Fruit fly (Drosophila melanogaster) whole organism, embryonic: ENCODE data around the gene Grl36a.

Source experiments
- Adf1 ChIP-seq: fragments of 200-800 bp; sonication (Bioruptor generic); IDR thresholded peaks from 2 replicates; pipeline ENCODE4 v1.3.6; 2022; ENCODE audit warnings: missing biosample characterization, missing genetic modification characterization
- CG10979 ChIP-seq: fragments of 200-800 bp; sonication (Bioruptor generic); optimal IDR thresholded peaks from 2 replicates; lab custom pipeline; 2018; ENCODE audit warnings: missing biosample characterization, mild to moderate bottlenecking, missing genetic modification characterization, moderate library complexity
- CG13424 ChIP-seq: fragments of 200-800 bp; sonication (Bioruptor generic); optimal IDR thresholded peaks from 2 replicates; lab custom pipeline; 2019; ENCODE audit warnings: missing biosample characterization, mild to moderate bottlenecking, missing genetic modification characterization, moderate library complexity
- CG14710 ChIP-seq: fragments of 200-800 bp; sonication (Bioruptor generic); optimal IDR thresholded peaks from 3 replicates; lab custom pipeline; 2019; ENCODE audit warnings: missing biosample characterization, mild to moderate bottlenecking, missing genetic modification characterization, moderate library complexity
- CG15514 ChIP-seq: fragments of 200-800 bp; sonication (Bioruptor generic); optimal IDR thresholded peaks from 3 replicates; lab custom pipeline; 2017; ENCODE audit warnings: missing biosample characterization, missing genetic modification characterization, mild to moderate bottlenecking, moderate library complexity, missing genetic modification reagents
- CG15696 ChIP-seq: fragments of 200-800 bp; sonication (Bioruptor generic); optimal IDR thresholded peaks from 2 replicates; lab custom pipeline; 2019; ENCODE audit warnings: missing biosample characterization, mild to moderate bottlenecking, missing genetic modification characterization, moderate library complexity
- CG18262 ChIP-seq: fragments of 200-800 bp; optimal IDR thresholded peaks from 3 replicates; lab custom pipeline; 2019; ENCODE audit warnings: missing biosample characterization, mild to moderate bottlenecking, missing genetic modification characterization, moderate library complexity
- CG3065 ChIP-seq: fragments of 200-800 bp; sonication (Bioruptor generic); optimal IDR thresholded peaks from 2 replicates; lab custom pipeline; 2016; ENCODE audit warnings: missing biosample characterization, missing genetic modification characterization
- CG31441 ChIP-seq: fragments of 200-800 bp; sonication (Bioruptor generic); IDR thresholded peaks from 2 replicates; pipeline ENCODE4 v1.3.6; 2022; ENCODE audit warnings: missing biosample characterization, missing genetic modification characterization
- CG32772 ChIP-seq: fragments of 200-800 bp; sonication (Bioruptor generic); IDR thresholded peaks from 2 replicates; pipeline ENCODE4 v1.3.6; 2022; ENCODE audit warnings: missing biosample characterization, missing genetic modification characterization
- CG3407 ChIP-seq: fragments of 200-800 bp; sonication (Bioruptor generic); optimal IDR thresholded peaks from 2 replicates; lab custom pipeline; 2018; ENCODE audit warnings: missing biosample characterization, mild to moderate bottlenecking, missing genetic modification characterization
- CG3838 ChIP-seq: fragments of 200-800 bp; sonication (Bioruptor generic); optimal IDR thresholded peaks from 3 replicates; lab custom pipeline; 2016; ENCODE audit warnings: missing biosample characterization, missing genetic modification characterization
- CG3847 ChIP-seq: fragments of 200-800 bp; sonication (Bioruptor generic); IDR thresholded peaks from 2 replicates; pipeline ENCODE4 v1.3.6; 2022; ENCODE audit warnings: missing biosample characterization, missing genetic modification characterization
- CG42726 ChIP-seq: fragments of 200-800 bp; sonication (Bioruptor generic); IDR thresholded peaks from 2 replicates; pipeline ENCODE4 v1.3.6; 2022; ENCODE audit warnings: missing biosample characterization, missing genetic modification characterization; ENCODE audit not compliant: partially characterized antibody
- CG4424 ChIP-seq: fragments of 200-800 bp; sonication (Bioruptor generic); optimal IDR thresholded peaks from 3 replicates; lab custom pipeline; 2016; ENCODE audit warnings: missing biosample characterization, missing genetic modification characterization
- CG5245 ChIP-seq: fragments of 200-800 bp; sonication (Bioruptor generic); optimal IDR thresholded peaks from 3 replicates; lab custom pipeline; 2016; ENCODE audit warnings: missing biosample characterization, missing genetic modification characterization
- CG6689 ChIP-seq: fragments of 200-800 bp; sonication (Bioruptor generic); IDR thresholded peaks from 2 replicates; pipeline ENCODE4 v1.3.6; 2022; ENCODE audit warnings: missing biosample characterization, missing genetic modification characterization
- CG7745 ChIP-seq: fragments of 200-800 bp; sonication (Bioruptor generic); optimal IDR thresholded peaks from 2 replicates; lab custom pipeline; 2018; ENCODE audit warnings: missing biosample characterization, mild to moderate bottlenecking, missing genetic modification characterization, moderate library complexity
- CG8281 ChIP-seq: fragments of 200-800 bp; sonication (Bioruptor generic); optimal IDR thresholded peaks from 2 replicates; lab custom pipeline; 2018; ENCODE audit warnings: missing biosample characterization, mild to moderate bottlenecking, missing genetic modification characterization, moderate library complexity
- CG9215 ChIP-seq: fragments of 200-800 bp; sonication (Bioruptor generic); IDR thresholded peaks from 2 replicates; pipeline ENCODE4 v1.3.6; 2022; ENCODE audit warnings: missing biosample characterization, missing genetic modification characterization
- CHES-1-like ChIP-seq: fragments of 200-800 bp; sonication (Bioruptor generic); optimal IDR thresholded peaks from 2 replicates; lab custom pipeline; 2016; ENCODE audit warnings: missing biosample characterization, missing genetic modification characterization
- D19A ChIP-seq: fragments of 200-800 bp; optimal IDR thresholded peaks from 3 replicates; lab custom pipeline; 2019; ENCODE audit warnings: missing biosample characterization, mild to moderate bottlenecking, missing genetic modification characterization, moderate library complexity
- ERR ChIP-seq: fragments of 200-800 bp; sonication (Bioruptor generic); optimal IDR thresholded peaks from 2 replicates; lab custom pipeline; 2016; ENCODE audit warnings: missing biosample characterization, missing genetic modification characterization
- Eip74EF ChIP-seq, 2 experiments: fragments of 200-800 bp in 1 of 2; fragments of >200 bp in 1 of 2; sonication (Bioruptor generic) in 1 of 2; optimal IDR thresholded peaks; 2 replicates each; lab custom pipeline; 2017 to 2019; ENCODE audit warnings: missing biosample characterization in 2 of 2, missing genetic modification characterization in 2 of 2, mild to moderate bottlenecking in 1 of 2, moderate library complexity in 1 of 2
- Lim3 ChIP-seq: fragments of 200-800 bp; sonication (Bioruptor generic); IDR thresholded peaks from 2 replicates; pipeline ENCODE4 v1.3.6; 2022; ENCODE audit warnings: missing biosample characterization, missing genetic modification characterization
- Oli ChIP-seq: fragments of 200-800 bp; sonication (Bioruptor generic); optimal IDR thresholded peaks from 2 replicates; lab custom pipeline; 2018; ENCODE audit warnings: missing biosample characterization, mild to moderate bottlenecking, missing genetic modification characterization, moderate library complexity
- PHDP ChIP-seq: fragments of 200-800 bp; sonication (Bioruptor generic); optimal IDR thresholded peaks from 3 replicates; lab custom pipeline; 2018; ENCODE audit warnings: missing biosample characterization, mild to moderate bottlenecking, missing genetic modification characterization, moderate library complexity
- Ssrp ChIP-seq: fragments of 200-800 bp; sonication (Bioruptor generic); optimal IDR thresholded peaks from 2 replicates; lab custom pipeline; 2018; ENCODE audit warnings: missing biosample characterization, mild to moderate bottlenecking, missing genetic modification characterization, moderate library complexity
- Xbp1 ChIP-seq: fragments of 200-800 bp; sonication (Bioruptor generic); optimal IDR thresholded peaks from 3 replicates; lab custom pipeline; 2016; ENCODE audit warnings: missing biosample characterization, mild to moderate bottlenecking, missing genetic modification characterization
- Xrp1 ChIP-seq: fragments of 200-800 bp; sonication (Bioruptor generic); IDR thresholded peaks from 2 replicates; pipeline ENCODE4 v1.3.6; 2022; ENCODE audit warnings: missing biosample characterization, missing genetic modification characterization
- aop ChIP-seq: fragments of 200-800 bp; sonication (Bioruptor generic); IDR thresholded peaks from 2 replicates; pipeline ENCODE4 v1.3.6; 2022; ENCODE audit warnings: missing biosample characterization, missing genetic modification characterization
- dysf ChIP-seq: fragments of 200-800 bp; sonication (Bioruptor generic); IDR thresholded peaks from 3 replicates; pipeline ENCODE4 v1.3.6; 2022; ENCODE audit warnings: missing biosample characterization, missing genetic modification characterization
- ems ChIP-seq: fragments of 200-800 bp; sonication (Bioruptor generic); optimal IDR thresholded peaks from 3 replicates; lab custom pipeline; 2016; ENCODE audit warnings: missing biosample characterization, missing genetic modification characterization
- fd96Cb ChIP-seq: fragments of 200-800 bp; sonication (Bioruptor generic); optimal IDR thresholded peaks from 2 replicates; lab custom pipeline; 2018; ENCODE audit warnings: missing biosample characterization, mild to moderate bottlenecking, missing genetic modification characterization, moderate library complexity
- gem ChIP-seq: fragments of 200-800 bp; sonication (Bioruptor generic); optimal IDR thresholded peaks from 2 replicates; lab custom pipeline; 2019; ENCODE audit warnings: missing biosample characterization, mild to moderate bottlenecking, missing genetic modification characterization, moderate library complexity
- gsb-n ChIP-seq: fragments of 200-800 bp; sonication (Bioruptor generic); optimal IDR thresholded peaks from 3 replicates; lab custom pipeline; 2018; ENCODE audit warnings: missing biosample characterization, mild to moderate bottlenecking, missing genetic modification characterization
- hkb ChIP-seq, 2 experiments: fragments of 200-800 bp in 1 of 2; fragments of >200 bp in 1 of 2; sonication (Bioruptor generic) in 1 of 2; IDR thresholded peaks in 1 of 2; optimal IDR thresholded peaks in 1 of 2; 2 replicates each; pipeline versions ENCODE4 v1.3.6 to Lab custom; 2017 to 2022; ENCODE audit warnings: missing biosample characterization in 1 of 2, missing genetic modification characterization in 1 of 2
- lmd ChIP-seq: fragments of 200-800 bp; sonication (Bioruptor generic); IDR thresholded peaks from 2 replicates; pipeline ENCODE4 v1.3.6; 2022; ENCODE audit warnings: missing biosample characterization, missing genetic modification characterization
- nmo ChIP-seq: fragments of 200-800 bp; sonication (Bioruptor generic); optimal IDR thresholded peaks from 2 replicates; lab custom pipeline; 2018; ENCODE audit warnings: missing biosample characterization, mild to moderate bottlenecking, missing genetic modification characterization, moderate library complexity
- phol ChIP-seq: fragments of 200-800 bp; sonication (Bioruptor generic); optimal IDR thresholded peaks from 3 replicates; lab custom pipeline; 2018; ENCODE audit warnings: missing biosample characterization, mild to moderate bottlenecking, missing genetic modification characterization, moderate library complexity
- sens ChIP-seq: fragments of 200-800 bp; sonication (Bioruptor generic); peaks from one replicate; lab custom pipeline; 2016; ENCODE audit warnings: missing biosample characterization, missing genetic modification characterization
- seq ChIP-seq: fragments of 200-800 bp; sonication (Bioruptor generic); IDR thresholded peaks from 2 replicates; pipeline ENCODE4 v1.3.6; 2022; ENCODE audit warnings: missing biosample characterization, missing genetic modification characterization
- sna ChIP-seq: fragments of 200-800 bp; sonication (Bioruptor generic); IDR thresholded peaks from 2 replicates; pipeline ENCODE4 v1.3.6; 2022; ENCODE audit warnings: missing biosample characterization, missing genetic modification characterization; ENCODE audit not compliant: partially characterized antibody
- sr ChIP-seq: fragments of 200-800 bp; sonication (Bioruptor generic); IDR thresholded peaks from 3 replicates; pipeline ENCODE4 v1.3.6; 2022; ENCODE audit warnings: missing biosample characterization, missing genetic modification characterization
- stc ChIP-seq: fragments of 200-800 bp; sonication (Bioruptor generic); IDR thresholded peaks from 2 replicates; pipeline ENCODE4 v1.3.6; 2022; ENCODE audit warnings: missing biosample characterization, missing genetic modification characterization
- sug ChIP-seq: fragments of 200-800 bp; optimal IDR thresholded peaks from 2 replicates; lab custom pipeline; 2019; ENCODE audit warnings: missing biosample characterization, mild to moderate bottlenecking, missing genetic modification characterization, moderate library complexity
- usp ChIP-seq: fragments of >200 bp; optimal IDR thresholded peaks from 2 replicates; lab custom pipeline; 2017; ENCODE audit warnings: missing biosample characterization, missing genetic modification characterization
- vnd ChIP-seq: fragments of 200-800 bp; sonication (Bioruptor generic); IDR thresholded peaks from 3 replicates; pipeline ENCODE4 v1.3.6; 2022; ENCODE audit warnings: missing biosample characterization, missing genetic modification characterization; ENCODE audit not compliant: partially characterized antibody

Gene Grl36a

dm6 chr2L:17228119-17228518, 46.4 kb downstream of the Grl36a start (continued):
- TF ChIP-seq gsb-n (peak; percentile 24), CG8281 (tag; lab: Kevin White, UChicago) (no peak), CG7745 (tag; lab: Kevin White, UChicago) (peak; percentile 68), CHES-1-like (GFP tag; lab: Kevin White, UChicago) (no peak), hkb (optimal IDR thresholded peaks at IDR 0.05; lab: Kevin White, UChicago) (no peak), hkb (GFP tag; IDR thresholded peaks at IDR 0.05; lab: Robert Waterston, UW) (no peak), Adf1 (GFP tag; lab: Robert Waterston, UW) (no peak), CG3847 (GFP tag; lab: Robert Waterston, UW) (no peak)

- TF ChIP-seq CG10979 (peak; percentile 49), hkb (optimal IDR thresholded peaks at IDR 0.05; lab: Kevin White, UChicago) (no peak), hkb (GFP tag; IDR thresholded peaks at IDR 0.05; lab: Robert Waterston, UW) (no peak), sug (tag; lab: Kevin White, UChicago) (no peak), Lim3 (GFP tag; lab: Robert Waterston, UW) (no peak), sens (no peak), Eip74EF (GFP tag; optimal IDR thresholded peaks at IDR 0.05; lab: Kevin White, UChicago) (peak in 1 of 2 experiments; percentile 2), stc (GFP tag; lab: Robert Waterston, UW) (no peak), phol (peak; percentile 65), CG9215 (GFP tag; lab: Robert Waterston, UW) (no peak), CG15696 (tag; lab: Kevin White, UChicago) (no peak), gem (peak; percentile 54), CG13424 (tag; lab: Kevin White, UChicago) (peak; percentile 2), Ssrp (peak; percentile 27), ERR (no peak), CG31441 (GFP tag; lab: Robert Waterston, UW) (peak; percentile 57), CG15514 (GFP tag; lab: Kevin White, UChicago) (no peak), usp (no peak), seq (GFP tag; lab: Robert Waterston, UW) (no peak), sna (GFP tag; lab: Robert Waterston, UW) (no peak), Xbp1 (GFP tag; lab: Kevin White, UChicago) (peak; percentile 5), CG42726 (GFP tag; lab: Robert Waterston, UW) (no peak), gsb-n (no peak), nmo (GFP tag; lab: Kevin White, UChicago) (peak; percentile 42), CG32772 (GFP tag; lab: Robert Waterston, UW) (no peak), Xrp1 (GFP tag; lab: Robert Waterston, UW) (peak; percentile 20; the same call in 1 of the 2 replicates), sr (GFP tag; lab: Robert Waterston, UW) (no peak), CG3838 (GFP tag; lab: Kevin White, UChicago) (no peak), CG14710 (peak; percentile 7), PHDP (no peak), CG3065 (no peak), lmd (GFP tag; lab: Robert Waterston, UW) (no peak; the same call in 1 of the 2 replicates), CG4424 (GFP tag; lab: Kevin White, UChicago) (peak; percentile 4), ems (GFP tag; lab: Kevin White, UChicago) (no peak), CG3407 (no peak), aop (GFP tag; lab: Robert Waterston, UW) (no peak), dysf (GFP tag; lab: Robert Waterston, UW) (0 out of 3 replicates have a peak, but pooled peaks have one; percentile 18), CG5245 (no peak), Oli (tag; lab: Kevin White, UChicago) (peak; percentile 28), vnd (GFP tag; lab: Robert Waterston, UW) (no peak), D19A (peak; percentile 10), CG6689 (GFP tag; lab: Robert Waterston, UW) (no peak), CG18262 (peak; percentile 55), fd96Cb (tag; lab: Kevin White, UChicago) (peak; percentile 38)
Observed at dm6 chr2L:17229394-17229793, 47.7 kb downstream of the Grl36a start.
